Fruit fly (Drosophila melanogaster): ENCODE results near the gene Ttc30.
A peak's percentile ranks its signal among the peaks of the same experiment; 100 is the strongest.

Gene Ttc30

DNA sequence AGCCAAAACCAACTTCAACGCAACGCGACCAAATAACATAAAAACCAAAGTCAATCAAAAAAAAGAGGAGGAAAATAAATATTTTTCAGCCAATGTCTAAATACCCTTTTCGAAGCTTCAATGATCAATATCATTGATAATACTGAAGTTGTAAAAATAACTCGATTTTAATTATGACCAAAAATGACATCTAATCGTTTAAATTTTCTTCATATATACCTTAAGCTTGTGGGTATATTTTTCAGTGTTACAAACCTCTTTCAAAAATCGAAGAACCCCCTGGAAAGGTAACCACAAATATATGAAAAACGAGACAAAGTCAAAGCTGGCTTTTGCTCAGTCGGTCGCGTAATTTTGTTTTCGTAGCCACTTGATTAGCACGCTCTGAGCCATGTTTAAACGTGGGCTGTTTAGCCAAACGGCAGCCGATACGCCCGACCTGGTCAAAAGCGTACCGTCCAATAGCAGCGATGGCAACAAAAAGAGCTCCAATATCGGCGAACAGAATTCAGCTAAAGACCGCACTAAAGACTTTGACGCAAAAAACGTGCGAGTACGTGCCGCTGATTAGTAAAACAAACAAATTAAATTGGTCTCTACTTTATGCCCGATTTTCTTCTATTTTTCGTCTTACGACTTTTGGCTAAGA, 38.6 kb downstream of the Ttc30 start (continued):
- TF ChIP-seq crc (GFP tag; optimal IDR thresholded peaks at IDR 0.05), result peak; percentile 47
- 0 out of 2 replicates have a peak, but pooled peaks have one; percentile 28 for TF ChIP-seq bowl (GFP tag; IDR thresholded peaks at IDR 0.05)
- no peak for TF ChIP-seq ash1 (GFP tag; optimal IDR thresholded peaks at IDR 0.05)
- TF ChIP-seq CG18599 (GFP tag; optimal IDR thresholded peaks at IDR 0.05), result peak; percentile 87
- TF ChIP-seq Eip74EF (GFP tag; optimal IDR thresholded peaks at IDR 0.05), result peak in 1 of 2 experiments; percentile 68
- TF ChIP-seq CG8478 (optimal IDR thresholded peaks at IDR 0.05), result no peak
- TF ChIP-seq Dad (GFP tag; optimal IDR thresholded peaks at IDR 0.05), result peak; percentile 59
- peak; percentile 48 for TF ChIP-seq ssp (GFP tag; IDR thresholded peaks at IDR 0.05)
- TF ChIP-seq CG17568 (GFP tag; optimal IDR thresholded peaks at IDR 0.05), result peak; percentile 48
- TF ChIP-seq CG4360 (GFP tag; IDR thresholded peaks at IDR 0.05), result no peak
- TF ChIP-seq CG17612 (GFP tag; IDR thresholded peaks at IDR 0.05), result 0 out of 2 replicates have a peak, but pooled peaks have one; percentile 50
- no peak for TF ChIP-seq hbn (GFP tag; IDR thresholded peaks at IDR 0.05; ENCODE audit: partially characterized antibody)
- TF ChIP-seq her (GFP tag; optimal IDR thresholded peaks at IDR 0.05), result peak; percentile 84
- TF ChIP-seq CG11456 (GFP tag; IDR thresholded peaks at IDR 0.05), result peak; percentile 81
- TF ChIP-seq Bteb2 (GFP tag; optimal IDR thresholded peaks at IDR 0.05), result peak; percentile 86
- peak; percentile 70 for TF ChIP-seq CG10274 (GFP tag; optimal IDR thresholded peaks at IDR 0.05)
- peak; percentile 59 for TF ChIP-seq fu2 (GFP tag; optimal IDR thresholded peaks at IDR 0.05)
- peak; percentile 67 for TF ChIP-seq CG6813 (GFP tag; optimal IDR thresholded peaks at IDR 0.05)
- peak; percentile 57 for TF ChIP-seq CG9609 (GFP tag; optimal IDR thresholded peaks at IDR 0.05)
- 0 out of 3 replicates have a peak, but pooled peaks have one; percentile 40 for TF ChIP-seq CG3726 (GFP tag; IDR thresholded peaks at IDR 0.05)
- no peak for TF ChIP-seq p53 (GFP tag; optimal IDR thresholded peaks at IDR 0.05)
- TF ChIP-seq cg (GFP tag; optimal IDR thresholded peaks at IDR 0.05), result no peak
- TF ChIP-seq Pdp1 (GFP tag; optimal IDR thresholded peaks at IDR 0.05), result peak; percentile 68 to 77
- peak; percentile 41 for TF ChIP-seq en (GFP tag; optimal IDR thresholded peaks at IDR 0.05)
- TF ChIP-seq CG14014 (GFP tag; IDR thresholded peaks at IDR 0.05), result peak; percentile 89
- TF ChIP-seq CG13424 (tag; optimal IDR thresholded peaks at IDR 0.05), result peak; percentile 73
- TF ChIP-seq CG2712 (tag; optimal IDR thresholded peaks at IDR 0.05), result peak; percentile 69
- TF ChIP-seq gcm (GFP tag; optimal IDR thresholded peaks at IDR 0.05), result no peak
- peak; percentile 46 for TF ChIP-seq repo (GFP tag; optimal IDR thresholded peaks at IDR 0.05)
- TF ChIP-seq Mes4 (GFP tag; optimal IDR thresholded peaks at IDR 0.05), result peak; percentile 47
- TF ChIP-seq gsb (GFP tag; IDR thresholded peaks at IDR 0.05), result peak; percentile 76; the same call in 1 of the 2 replicates
- no peak for TF ChIP-seq TFAM (GFP tag; optimal IDR thresholded peaks at IDR 0.05)
- TF ChIP-seq CG4820 (GFP tag; optimal IDR thresholded peaks at IDR 0.05), result peak; percentile 58
- TF ChIP-seq peb (GFP tag; IDR thresholded peaks at IDR 0.05), result no peak
- TF ChIP-seq sisA (GFP tag; IDR thresholded peaks at IDR 0.05), result peak; percentile 48; the same call in 1 of the 2 replicates
- peak; percentile 76 for TF ChIP-seq ttk (GFP tag; IDR thresholded peaks at IDR 0.05)
- TF ChIP-seq fd3F (GFP tag; optimal IDR thresholded peaks at IDR 0.05), result peak; percentile 84
- no peak for TF ChIP-seq Bgb (GFP tag; IDR thresholded peaks at IDR 0.05; ENCODE audit: partially characterized antibody)
- TF ChIP-seq CG11696 (GFP tag; IDR thresholded peaks at IDR 0.05), result peak; percentile 68
- peak; percentile 82 for TF ChIP-seq CG17361 (GFP tag; IDR thresholded peaks at IDR 0.05)
- peak; percentile 74 for TF ChIP-seq CG6765 (GFP tag; optimal IDR thresholded peaks at IDR 0.05)
- no peak for TF ChIP-seq CG2202 (tag; optimal IDR thresholded peaks at IDR 0.05)
- no peak for TF ChIP-seq CG1024 (GFP tag; IDR thresholded peaks at IDR 0.05)
- TF ChIP-seq bcd (GFP tag; optimal IDR thresholded peaks at IDR 0.05), result peak; percentile 71
- TF ChIP-seq mirr (GFP tag; optimal IDR thresholded peaks at IDR 0.05), result peak; percentile 4
- TF ChIP-seq row (GFP tag; IDR thresholded peaks at IDR 0.05), result peak; percentile 88
- peak; percentile 29 for TF ChIP-seq tup (GFP tag; optimal IDR thresholded peaks at IDR 0.05)
- TF ChIP-seq CG16863 (GFP tag; optimal IDR thresholded peaks at IDR 0.05), result peak; percentile 38
- TF ChIP-seq ems (GFP tag; optimal IDR thresholded peaks at IDR 0.05), result peak; percentile 61
- peak; percentile 70 for TF ChIP-seq Dek (tag; optimal IDR thresholded peaks at IDR 0.05)

Measured in whole organism, embryonic.